Worm (Caenorhabditis elegans): ENCODE results near the gene grd-5.

The grd-5 gene

ce11 chrV:8652177-8652576 is 33.3 kb downstream of the grd-5 start:
- TF ChIP-seq med-1 (GFP tag; optimal IDR thresholded peaks at IDR 0.05; ENCODE audit: insufficient read depth) (no peak), ztf-23 (GFP tag; IDR thresholded peaks at IDR 0.05) (no peak), klf-2 (GFP tag; conservative IDR thresholded peaks at IDR 0.05) (no peak), tab-1 (GFP tag; IDR thresholded peaks at IDR 0.05) (no peak), T22C8.4 (GFP tag; IDR thresholded peaks at IDR 0.05) (no peak), ref-1 (GFP tag; conservative IDR thresholded peaks at IDR 0.05) (no peak), flt-1 (GFP tag; IDR thresholded peaks at IDR 0.05) (no peak), ztf-29 (GFP tag; IDR thresholded peaks at IDR 0.05) (no peak), cog-1 (tag; optimal IDR thresholded peaks at IDR 0.05) (no peak)

ce11 chrV:8653080-8653821 is 34.4 kb downstream of the grd-5 start:
- no peak for TF ChIP-seq ztf-29 (GFP tag; IDR thresholded peaks at IDR 0.05)
- no peak for TF ChIP-seq med-1 (GFP tag; optimal IDR thresholded peaks at IDR 0.05; ENCODE audit: insufficient read depth)
- no peak for TF ChIP-seq flt-1 (GFP tag; IDR thresholded peaks at IDR 0.05)
- no peak for TF ChIP-seq cog-1 (tag; optimal IDR thresholded peaks at IDR 0.05)
- TF ChIP-seq ref-1 (GFP tag; conservative IDR thresholded peaks at IDR 0.05): no peak
- no peak for TF ChIP-seq ztf-23 (GFP tag; IDR thresholded peaks at IDR 0.05)

ce11 chrV:8654460-8655419 is 35.9 kb downstream of the grd-5 start:
- TF ChIP-seq ztf-23 (GFP tag; IDR thresholded peaks at IDR 0.05) (no peak), cog-1 (tag; optimal IDR thresholded peaks at IDR 0.05) (no peak), flt-1 (GFP tag; IDR thresholded peaks at IDR 0.05) (no peak), T22C8.4 (GFP tag; IDR thresholded peaks at IDR 0.05) (no peak), ztf-29 (GFP tag; IDR thresholded peaks at IDR 0.05) (no peak), klf-2 (GFP tag; conservative IDR thresholded peaks at IDR 0.05) (no peak), ref-1 (GFP tag; conservative IDR thresholded peaks at IDR 0.05) (no peak), med-1 (GFP tag; optimal IDR thresholded peaks at IDR 0.05; ENCODE audit: insufficient read depth) (no peak), tab-1 (GFP tag; IDR thresholded peaks at IDR 0.05) (no peak)

ce11 chrV:8657911-8658310 is 39.1 kb downstream of the grd-5 start:
- TF ChIP-seq klf-2 (GFP tag; conservative IDR thresholded peaks at IDR 0.05) (no peak), flt-1 (GFP tag; IDR thresholded peaks at IDR 0.05) (no peak), med-1 (GFP tag; optimal IDR thresholded peaks at IDR 0.05; ENCODE audit: insufficient read depth) (no peak), tab-1 (GFP tag; IDR thresholded peaks at IDR 0.05) (no peak), ref-1 (GFP tag; conservative IDR thresholded peaks at IDR 0.05) (no peak), ztf-23 (GFP tag; IDR thresholded peaks at IDR 0.05) (no peak), T22C8.4 (GFP tag; IDR thresholded peaks at IDR 0.05) (no peak), cog-1 (tag; optimal IDR thresholded peaks at IDR 0.05) (no peak), ztf-29 (GFP tag; IDR thresholded peaks at IDR 0.05) (no peak)

ce11 chrV:8658577-8659362 is 39.9 kb downstream of the grd-5 start:
- TF ChIP-seq ztf-29 (GFP tag; IDR thresholded peaks at IDR 0.05): no peak
- no peak for TF ChIP-seq cog-1 (tag; optimal IDR thresholded peaks at IDR 0.05)
- no peak for TF ChIP-seq T22C8.4 (GFP tag; IDR thresholded peaks at IDR 0.05)
- no peak for TF ChIP-seq flt-1 (GFP tag; IDR thresholded peaks at IDR 0.05)
- no peak for TF ChIP-seq tab-1 (GFP tag; IDR thresholded peaks at IDR 0.05)

- TF ChIP-seq ref-1 (GFP tag; conservative IDR thresholded peaks at IDR 0.05) (no peak), klf-2 (GFP tag; conservative IDR thresholded peaks at IDR 0.05) (no peak), T22C8.4 (GFP tag; IDR thresholded peaks at IDR 0.05) (no peak), ztf-23 (GFP tag; IDR thresholded peaks at IDR 0.05) (no peak), cog-1 (tag; optimal IDR thresholded peaks at IDR 0.05) (no peak), flt-1 (GFP tag; IDR thresholded peaks at IDR 0.05) (no peak), med-1 (GFP tag; optimal IDR thresholded peaks at IDR 0.05; ENCODE audit: insufficient read depth) (no peak), tab-1 (GFP tag; IDR thresholded peaks at IDR 0.05) (no peak), ztf-29 (GFP tag; IDR thresholded peaks at IDR 0.05) (no peak)
Measured at ce11 chrV:8660475-8660874, 41.6 kb downstream of the grd-5 start.

ce11 chrV:8661241-8661954 is 42.6 kb downstream of the grd-5 start:
- TF ChIP-seq klf-2 (GFP tag; conservative IDR thresholded peaks at IDR 0.05) (no peak), T22C8.4 (GFP tag; IDR thresholded peaks at IDR 0.05) (no peak), med-1 (GFP tag; optimal IDR thresholded peaks at IDR 0.05; ENCODE audit: insufficient read depth) (no peak), flt-1 (GFP tag; IDR thresholded peaks at IDR 0.05) (no peak), ztf-23 (GFP tag; IDR thresholded peaks at IDR 0.05) (no peak), cog-1 (tag; optimal IDR thresholded peaks at IDR 0.05) (no peak), ref-1 (GFP tag; conservative IDR thresholded peaks at IDR 0.05) (no peak), tab-1 (GFP tag; IDR thresholded peaks at IDR 0.05) (no peak), ztf-29 (GFP tag; IDR thresholded peaks at IDR 0.05) (no peak)
